Fruit fly (Drosophila melanogaster): ENCODE measurements around the gene bocks.

bocks gene

dm6 chr3R:9551013-9551658 lies 39.7 kb downstream of the bocks start (continued):
- TF ChIP-seq CG33213 (GFP tag; optimal IDR thresholded peaks at IDR 0.05): peak; percentile 23
- no peak for TF ChIP-seq Hr39 (optimal IDR thresholded peaks at IDR 0.05)
- peak; percentile 62 for TF ChIP-seq scrt (GFP tag; optimal IDR thresholded peaks at IDR 0.05)
- TF ChIP-seq CG10147 (GFP tag; optimal IDR thresholded peaks at IDR 0.05): no peak
- TF ChIP-seq hkb (optimal IDR thresholded peaks at IDR 0.05): no peak
- no peak for TF ChIP-seq hkb (GFP tag; IDR thresholded peaks at IDR 0.05)
- TF ChIP-seq Neu2 (GFP tag; optimal IDR thresholded peaks at IDR 0.05; ENCODE audit: borderline replicate concordance): no peak
- TF ChIP-seq CG12071 (GFP tag; optimal IDR thresholded peaks at IDR 0.05): peak; percentile 84
- TF ChIP-seq CG3726 (GFP tag; IDR thresholded peaks at IDR 0.05): no peak
- peak; percentile 3 for TF ChIP-seq ac (GFP tag; optimal IDR thresholded peaks at IDR 0.05)
- no peak for TF ChIP-seq CG6272 (GFP tag; IDR thresholded peaks at IDR 0.05)
- TF ChIP-seq CG4404 (GFP tag; IDR thresholded peaks at IDR 0.05): no peak
- TF ChIP-seq CG17361 (GFP tag; IDR thresholded peaks at IDR 0.05): no peak
- TF ChIP-seq nom (GFP tag; optimal IDR thresholded peaks at IDR 0.05): peak; percentile 90
- no peak for TF ChIP-seq Doc2 (GFP tag; IDR thresholded peaks at IDR 0.05)
- peak; percentile 21 for TF ChIP-seq CG2120 (GFP tag; optimal IDR thresholded peaks at IDR 0.05)
- TF ChIP-seq Hmr (GFP tag; optimal IDR thresholded peaks at IDR 0.05): peak; percentile 77
- TF ChIP-seq CG10366 (GFP tag; IDR thresholded peaks at IDR 0.05): no peak
- TF ChIP-seq zfh2 (GFP tag; optimal IDR thresholded peaks at IDR 0.05): peak; percentile 16
- TF ChIP-seq CG15479 (GFP tag; optimal IDR thresholded peaks at IDR 0.05): no peak
- TF ChIP-seq CG10321 (GFP tag; IDR thresholded peaks at IDR 0.05): no peak
- TF ChIP-seq CG12769 (tag; optimal IDR thresholded peaks at IDR 0.05): peak; percentile 80
- no peak for TF ChIP-seq CG1529 (GFP tag; optimal IDR thresholded peaks at IDR 0.05)
- peak; percentile 46 for TF ChIP-seq Camta (GFP tag; optimal IDR thresholded peaks at IDR 0.05)
- TF ChIP-seq CG2889 (GFP tag; IDR thresholded peaks at IDR 0.05): no peak
- TF ChIP-seq CG6654 (GFP tag; optimal IDR thresholded peaks at IDR 0.05): peak; percentile 5
- no peak for TF ChIP-seq Atf6 (GFP tag; IDR thresholded peaks at IDR 0.05)
- no peak for TF ChIP-seq crc (GFP tag; optimal IDR thresholded peaks at IDR 0.05)
- TF ChIP-seq so (GFP tag; IDR thresholded peaks at IDR 0.05): no peak
- TF ChIP-seq Dref (GFP tag; IDR thresholded peaks at IDR 0.05): no peak
- TF ChIP-seq CG5180 (GFP tag; optimal IDR thresholded peaks at IDR 0.05): peak; percentile 59
- TF ChIP-seq CG14710 (tag; optimal IDR thresholded peaks at IDR 0.05): no peak
- peak; percentile 24 for TF ChIP-seq CG4707 (GFP tag; optimal IDR thresholded peaks at IDR 0.05)
- TF ChIP-seq lilli (GFP tag; optimal IDR thresholded peaks at IDR 0.05): peak; percentile 25
- no peak for TF ChIP-seq CG18262 (tag; optimal IDR thresholded peaks at IDR 0.05)
- TF ChIP-seq exex (tag; optimal IDR thresholded peaks at IDR 0.05): peak; percentile 36
- TF ChIP-seq Optix (GFP tag; IDR thresholded peaks at IDR 0.05): no peak
- no peak for TF ChIP-seq CG8290 (GFP tag; optimal IDR thresholded peaks at IDR 0.05)
- peak; percentile 46 to 73 for TF ChIP-seq CG8290 (tag; optimal IDR thresholded peaks at IDR 0.05)
- no peak for TF ChIP-seq cato (GFP tag; optimal IDR thresholded peaks at IDR 0.05; ENCODE audit: borderline replicate concordance)
- no peak for TF ChIP-seq zen (tag; optimal IDR thresholded peaks at IDR 0.05)
- TF ChIP-seq maf-S (GFP tag; optimal IDR thresholded peaks at IDR 0.05): peak; percentile 37
- TF ChIP-seq zf30C (GFP tag; optimal IDR thresholded peaks at IDR 0.05): peak; percentile 0
- TF ChIP-seq CG15514 (GFP tag; optimal IDR thresholded peaks at IDR 0.05): peak; percentile 72
- TF ChIP-seq Fer2 (tag; optimal IDR thresholded peaks at IDR 0.05): no peak
- TF ChIP-seq eve (GFP tag; optimal IDR thresholded peaks at IDR 0.05): no peak
- no peak for TF ChIP-seq Max (GFP tag; optimal IDR thresholded peaks at IDR 0.05)
- TF ChIP-seq CG4282 (GFP tag; optimal IDR thresholded peaks at IDR 0.05): peak; percentile 18
- TF ChIP-seq CG4328 (GFP tag; optimal IDR thresholded peaks at IDR 0.05): peak; percentile 56
- TF ChIP-seq crp (GFP tag; optimal IDR thresholded peaks at IDR 0.05): no peak
- peak; percentile 81 for TF ChIP-seq CG7987 (GFP tag; optimal IDR thresholded peaks at IDR 0.05)

Data from whole organism, embryonic.